Fruit fly (Drosophila melanogaster) whole organism: ENCODE measurements around the gene CG15571.

Experiments used
- CG8478 ChIP-seq: fragments of >200 bp; optimal IDR thresholded peaks from 2 replicates; lab custom pipeline; 2018; ENCODE audit warnings: inconsistent platforms
- Dll ChIP-seq: fragments of >200 bp; optimal IDR thresholded peaks from 2 replicates; lab custom pipeline; 2017
- EcR ChIP-seq, 2 experiments: fragments of >200 bp; optimal IDR thresholded peaks; 2 replicates each; lab custom pipeline; 2017; ENCODE audit warnings: missing biosample characterization in 2 of 2, missing genetic modification characterization in 2 of 2, missing genetic modification reagents in 2 of 2
- pan ChIP-seq: fragments of >200 bp; optimal IDR thresholded peaks from 2 replicates; lab custom pipeline; 2017
- psq ChIP-seq: fragments of >200 bp; optimal IDR thresholded peaks from 2 replicates; lab custom pipeline; 2017
- usp ChIP-seq: fragments of >200 bp; optimal IDR thresholded peaks from 2 replicates; lab custom pipeline; 2017; ENCODE audit warnings: missing biosample characterization, missing genetic modification characterization, mixed read lengths

Gene CG15571

dm6 chrX:4178819-4179218 lies 38.4 kb downstream of the CG15571 start:
- no peak for TF ChIP-seq psq (lab: Kevin White, UChicago)
- no peak for TF ChIP-seq usp
- TF ChIP-seq CG8478 (lab: Kevin White, UChicago), result no peak
- no peak for TF ChIP-seq EcR (GFP tag; optimal IDR thresholded peaks at IDR 0.05; lab: Kevin White, UChicago)
- no peak for TF ChIP-seq Dll (lab: Kevin White, UChicago)
- TF ChIP-seq pan (lab: Kevin White, UChicago), result no peak

dm6 chrX:4177733-4178132 lies 39.5 kb downstream of the CG15571 start:
- TF ChIP-seq Dll (lab: Kevin White, UChicago) (no peak), pan (lab: Kevin White, UChicago) (no peak), EcR (GFP tag; optimal IDR thresholded peaks at IDR 0.05; lab: Kevin White, UChicago) (no peak), CG8478 (lab: Kevin White, UChicago) (no peak), usp (no peak), psq (lab: Kevin White, UChicago) (no peak)

dm6 chrX:4175805-4176204 lies 41.4 kb downstream of the CG15571 start:
- TF ChIP-seq CG8478 (lab: Kevin White, UChicago) (no peak), usp (no peak), Dll (lab: Kevin White, UChicago) (no peak)

dm6 chrX:4173381-4173780 lies 43.8 kb downstream of the CG15571 start:
- TF ChIP-seq usp (no peak), CG8478 (lab: Kevin White, UChicago) (no peak), Dll (lab: Kevin White, UChicago) (no peak), pan (lab: Kevin White, UChicago) (no peak), EcR (GFP tag; optimal IDR thresholded peaks at IDR 0.05; lab: Kevin White, UChicago) (no peak), psq (lab: Kevin White, UChicago) (no peak)

- no peak for TF ChIP-seq usp
- no peak for TF ChIP-seq psq (lab: Kevin White, UChicago)
- no peak for TF ChIP-seq CG8478 (lab: Kevin White, UChicago)
- no peak for TF ChIP-seq Dll (lab: Kevin White, UChicago)
- no peak for TF ChIP-seq pan (lab: Kevin White, UChicago)
- no peak for TF ChIP-seq EcR (GFP tag; optimal IDR thresholded peaks at IDR 0.05; lab: Kevin White, UChicago)
Measured at dm6 chrX:4172143-4172771, 44.9 kb downstream of the CG15571 start.

- TF ChIP-seq CG8478 (lab: Kevin White, UChicago) (no peak), pan (lab: Kevin White, UChicago) (no peak), Dll (lab: Kevin White, UChicago) (no peak), EcR (GFP tag; optimal IDR thresholded peaks at IDR 0.05; lab: Kevin White, UChicago) (no peak), psq (lab: Kevin White, UChicago) (no peak), usp (no peak)
Measured at dm6 chrX:4170492-4170891, 46.7 kb downstream of the CG15571 start.
